Fruit fly (Drosophila melanogaster) Kc167 (cell line): ENCODE data around the gene GAA1.

Source experiments
- Sin3A ChIP-seq: fragments of >200 bp; optimal IDR thresholded peaks from 2 replicates; lab custom pipeline; 2018; ENCODE audit warnings: missing external identifiers
- psq ChIP-seq: fragments of >200 bp; optimal IDR thresholded peaks from 2 replicates; lab custom pipeline; 2017; ENCODE audit warnings: missing external identifiers

dm6 chrX:5885521-5885920 lies 12.4 kb upstream of the GAA1 start:
- no peak for TF ChIP-seq psq
- no peak for TF ChIP-seq Sin3A (lab: Kevin White, UChicago)
